Fruit fly (Drosophila melanogaster) whole organism: ENCODE measurements around the gene pbl.

ENCODE experiments used
- CG8478 ChIP-seq: fragments of >200 bp; optimal IDR thresholded peaks from 2 replicates; lab custom pipeline; 2018; ENCODE audit warnings: inconsistent platforms
- pan ChIP-seq: fragments of >200 bp; optimal IDR thresholded peaks from 2 replicates; lab custom pipeline; 2017

- TF ChIP-seq CG8478 = no peak
- TF ChIP-seq pan = no peak
These were observed 32.2 kb upstream of the pbl start for dm6 chr3L:7943950-7944349.
